Worm (Caenorhabditis elegans) whole organism, young adult: Measurements from ENCODE around the gene ced-9.

Experiments
- B0261.1 ChIP-seq: sonication (generic microtip); optimal IDR thresholded peaks from 2 replicates; lab custom pipeline; 2016; ENCODE audit warnings: mild to moderate bottlenecking, missing genetic modification characterization, moderate library complexity, missing compliant biosample characterization
- D2030.7 ChIP-seq: fragments of 200-800 bp; sonication (Bioruptor generic); IDR thresholded peaks from 2 replicates; pipeline ENCODE4 v1.3.6; 2022; ENCODE audit warnings: missing genetic modification reagents, missing genetic modification characterization, missing compliant biosample characterization
- F33H1.4 ChIP-seq: fragments of 200-800 bp; sonication (Bioruptor generic); IDR thresholded peaks from 2 replicates; pipeline ENCODE4 v1.3.6; 2022; ENCODE audit warnings: missing genetic modification reagents, missing genetic modification characterization, missing compliant biosample characterization
- F49E8.2 ChIP-seq: sonication (generic microtip); optimal IDR thresholded peaks from 3 replicates; lab custom pipeline; 2017; ENCODE audit warnings: missing genetic modification characterization, mild to moderate bottlenecking, missing compliant biosample characterization, antibody characterized with exemption, moderate library complexity; ENCODE audit not compliant: insufficient read depth
- Y79H2A.3 ChIP-seq: fragments of 200-800 bp; sonication (Bioruptor generic); conservative IDR thresholded peaks from 2 replicates; pipeline ENCODE4 v1.3.6; 2022; ENCODE audit warnings: missing genetic modification reagents, missing genetic modification characterization, missing compliant biosample characterization
- atf-7 ChIP-seq: sonication (generic microtip); optimal IDR thresholded peaks from 2 replicates; lab custom pipeline; 2017; ENCODE audit warnings: mild to moderate bottlenecking, missing genetic modification characterization, missing compliant biosample characterization
- attf-3 ChIP-seq: fragments of 200-800 bp; sonication (Bioruptor generic); conservative IDR thresholded peaks from 2 replicates; pipeline ENCODE4 v1.3.6; 2022; ENCODE audit warnings: missing genetic modification reagents, missing genetic modification characterization, missing compliant biosample characterization
- attf-5 ChIP-seq: fragments of 200-800 bp; sonication (Bioruptor generic); optimal IDR thresholded peaks from 2 replicates; lab custom pipeline; 2018; ENCODE audit warnings: mild to moderate bottlenecking, missing genetic modification characterization, missing compliant biosample characterization
- attf-6 ChIP-seq: fragments of 200-800 bp; sonication (Bioruptor generic); IDR thresholded peaks from 2 replicates; pipeline ENCODE4 v1.3.6; 2022; ENCODE audit warnings: missing genetic modification reagents, missing genetic modification characterization, missing compliant biosample characterization
- cebp-1 ChIP-seq, 2 experiments: fragments of 200-800 bp in 1 of 2; sonication (Bioruptor generic) in 1 of 2; sonication (generic microtip) in 1 of 2; IDR thresholded peaks in 1 of 2; optimal IDR thresholded peaks in 1 of 2; 2 replicates each; pipeline versions ENCODE4 v1.3.6 to Lab custom; 2017 to 2022; ENCODE audit warnings: missing compliant biosample characterization in 2 of 2, missing genetic modification characterization in 2 of 2, mild to moderate bottlenecking in 1 of 2, missing genetic modification reagents in 1 of 2, moderate library complexity in 1 of 2
- cebp-2 ChIP-seq: fragments of 200-800 bp; sonication (Bioruptor generic); IDR thresholded peaks from 2 replicates; pipeline ENCODE4 v1.3.6; 2022; ENCODE audit warnings: missing genetic modification characterization, missing compliant biosample characterization
- ceh-27 ChIP-seq: fragments of 200-800 bp; sonication (Bioruptor generic); optimal IDR thresholded peaks from 2 replicates; lab custom pipeline; 2018; ENCODE audit warnings: mild to moderate bottlenecking, missing genetic modification characterization, moderate library complexity, missing compliant biosample characterization
- dpff-1 ChIP-seq: sonication (generic microtip); optimal IDR thresholded peaks from 2 replicates; lab custom pipeline; 2017; ENCODE audit warnings: mild to moderate bottlenecking, missing genetic modification characterization, missing compliant biosample characterization
- dpl-1 ChIP-seq: fragments of 150-350 bp; optimal IDR thresholded peaks from 2 replicates; lab custom pipeline; 2014; ENCODE audit warnings: missing biosample characterization, missing genetic modification reagents, missing genetic modification characterization
- efl-1 ChIP-seq: fragments of 150-350 bp; optimal IDR thresholded peaks from 2 replicates; lab custom pipeline; 2014; ENCODE audit warnings: missing biosample characterization, missing genetic modification reagents, missing genetic modification characterization
- ekl-4 ChIP-seq: fragments of 200-800 bp; sonication (Bioruptor generic); IDR thresholded peaks from 2 replicates; pipeline ENCODE4 v1.3.6; 2022; ENCODE audit warnings: missing genetic modification reagents, missing genetic modification characterization, missing compliant biosample characterization
- hmg-1.2 ChIP-seq: fragments of 200-800 bp; sonication (Bioruptor generic); IDR thresholded peaks from 2 replicates; pipeline ENCODE4 v1.3.6; 2022; ENCODE audit warnings: missing genetic modification reagents, missing genetic modification characterization, missing compliant biosample characterization
- hmg-20 ChIP-seq: fragments of 200-800 bp; sonication (Bioruptor generic); IDR thresholded peaks from 2 replicates; pipeline ENCODE4 v1.3.6; 2022; ENCODE audit warnings: missing genetic modification reagents, missing genetic modification characterization, missing compliant biosample characterization
- let-607 ChIP-seq, 2 experiments: fragments of 200-800 bp in 1 of 2; sonication (Bioruptor generic) in 1 of 2; sonication (generic microtip) in 1 of 2; optimal IDR thresholded peaks; 2 replicates each; lab custom pipeline; 2016 to 2018; ENCODE audit warnings: mild to moderate bottlenecking in 2 of 2, missing compliant biosample characterization in 2 of 2, missing genetic modification characterization in 2 of 2, moderate library complexity in 2 of 2, missing genotype in 1 of 2
- lin-35 ChIP-seq, 3 experiments: fragments of 150-350 bp in 2 of 3; sonication (generic microtip) in 1 of 3; optimal IDR thresholded peaks; 2 replicates each; lab custom pipeline; 2014 to 2018; ENCODE audit warnings: missing biosample characterization in 3 of 3, missing genetic modification characterization in 3 of 3, missing genetic modification reagents in 3 of 3
- lin-40 ChIP-seq: sonication (generic microtip); optimal IDR thresholded peaks from 2 replicates; lab custom pipeline; 2016; ENCODE audit warnings: missing genetic modification characterization, mild to moderate bottlenecking, missing compliant biosample characterization, missing genotype, missing genetic modification reagents
- lin-54 ChIP-seq: fragments of 200-800 bp; sonication (Bioruptor generic); optimal IDR thresholded peaks from 2 replicates; lab custom pipeline; 2018; ENCODE audit warnings: mild to moderate bottlenecking, missing genetic modification characterization, missing compliant biosample characterization
- lsl-1 ChIP-seq: fragments of 200-800 bp; sonication (Bioruptor generic); optimal IDR thresholded peaks from 2 replicates; lab custom pipeline; 2018; ENCODE audit warnings: mild to moderate bottlenecking, missing genetic modification characterization, moderate library complexity, missing compliant biosample characterization
- lsy-27 ChIP-seq: sonication (generic microtip); optimal IDR thresholded peaks from 2 replicates; lab custom pipeline; 2017; ENCODE audit warnings: missing genetic modification characterization, mild to moderate bottlenecking, missing compliant biosample characterization, antibody characterized with exemption, missing genotype, borderline replicate concordance; ENCODE audit not compliant: insufficient read depth
- madf-6 ChIP-seq: fragments of 200-800 bp; sonication (Bioruptor generic); IDR thresholded peaks from 2 replicates; pipeline ENCODE4 v1.3.6; 2022; ENCODE audit warnings: missing genetic modification reagents, missing genetic modification characterization, missing compliant biosample characterization
- mcd-1 ChIP-seq: fragments of 200-800 bp; sonication (Bioruptor generic); IDR thresholded peaks from 2 replicates; pipeline ENCODE4 v1.3.6; 2022; ENCODE audit warnings: missing genetic modification reagents, missing genetic modification characterization, missing compliant biosample characterization
- nfya-2 ChIP-seq: fragments of 200-800 bp; sonication (Bioruptor generic); IDR thresholded peaks from 2 replicates; pipeline ENCODE4 v1.3.6; 2022; ENCODE audit warnings: missing genetic modification reagents, missing genetic modification characterization, missing compliant biosample characterization
- nhr-27 ChIP-seq: fragments of 200-800 bp; sonication (Bioruptor generic); optimal IDR thresholded peaks from 2 replicates; lab custom pipeline; 2018; ENCODE audit warnings: mild to moderate bottlenecking, missing genetic modification characterization, moderate library complexity, missing compliant biosample characterization
- nhr-80 ChIP-seq: sonication (generic microtip); optimal IDR thresholded peaks from 2 replicates; lab custom pipeline; 2016; ENCODE audit warnings: missing genetic modification characterization, missing compliant biosample characterization
- nhr-90 ChIP-seq: sonication (generic microtip); optimal IDR thresholded peaks from 2 replicates; lab custom pipeline; 2016; ENCODE audit warnings: missing genotype, mild to moderate bottlenecking, missing genetic modification characterization, missing compliant biosample characterization
- snpc-1.3 ChIP-seq: sonication (generic microtip); optimal IDR thresholded peaks from 2 replicates; lab custom pipeline; 2017; ENCODE audit warnings: missing genetic modification characterization, mild to moderate bottlenecking, missing compliant biosample characterization, antibody characterized with exemption, moderate library complexity, missing genotype, missing genetic modification reagents; ENCODE audit not compliant: insufficient read depth
- snpc-3.4 ChIP-seq: sonication (generic microtip); optimal IDR thresholded peaks from 2 replicates; lab custom pipeline; 2017; ENCODE audit warnings: missing genetic modification characterization, mild to moderate bottlenecking, missing compliant biosample characterization, antibody characterized with exemption, moderate library complexity, missing genotype, missing genetic modification reagents
- snpc-4 ChIP-seq, 5 experiments: fragments of 150-350 bp in 1 of 5; sonication (generic microtip) in 4 of 5; optimal IDR thresholded peaks; 2 replicates each; lab custom pipeline; 2014 to 2018; ENCODE audit warnings: missing genetic modification characterization in 5 of 5, missing biosample characterization in 3 of 5, antibody characterized with exemption in 2 of 5, mild to moderate bottlenecking in 2 of 5, missing compliant biosample characterization in 2 of 5, missing genotype in 2 of 5, moderate library complexity in 2 of 5, missing genetic modification reagents in 1 of 5
- tbx-9 ChIP-seq: sonication (generic microtip); optimal IDR thresholded peaks from 2 replicates; lab custom pipeline; 2016; ENCODE audit warnings: borderline replicate concordance, missing genetic modification characterization, inconsistent platforms, missing compliant biosample characterization
- tlf-1 ChIP-seq: fragments of 200-800 bp; sonication (Bioruptor generic); optimal IDR thresholded peaks from 2 replicates; lab custom pipeline; 2018; ENCODE audit warnings: mild to moderate bottlenecking, missing genetic modification characterization, missing compliant biosample characterization
- unc-130 ChIP-seq: sonication (generic microtip); optimal IDR thresholded peaks from 2 replicates; lab custom pipeline; 2016; ENCODE audit warnings: missing genetic modification reagents, missing genetic modification characterization, missing compliant biosample characterization

ced-9 gene

DNA sequence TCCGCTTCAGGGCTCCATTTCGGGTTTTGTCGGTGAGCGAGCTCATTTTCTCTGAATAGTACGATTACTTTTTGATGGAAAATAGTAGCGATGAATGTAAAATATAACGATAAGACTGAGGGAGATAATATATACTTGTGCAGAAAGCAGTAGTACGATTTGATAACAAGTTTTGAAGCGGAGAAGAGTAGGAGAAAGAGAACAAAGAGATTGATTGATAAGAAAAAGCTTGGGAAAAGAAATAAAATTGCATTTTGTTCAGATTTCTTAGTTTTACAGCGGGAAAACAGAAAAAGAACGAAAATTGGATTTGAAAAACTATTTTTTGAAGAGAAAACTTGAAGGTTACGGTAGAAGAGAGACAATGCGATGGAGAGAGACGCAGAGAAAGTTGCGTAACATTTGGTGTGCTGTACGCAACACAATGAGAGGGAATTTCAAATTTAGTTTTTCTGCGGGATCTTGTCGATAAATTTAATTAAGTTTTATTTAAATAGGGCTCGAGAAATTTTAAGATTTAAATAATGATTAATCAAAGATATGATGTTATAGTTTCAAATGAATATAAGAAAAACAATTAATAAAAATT, 22.7 kb downstream of the ced-9 start, which contains the start of gene umps-1:
Gene umps-1 (minus strand): TSS at position 51 of the 589 bp plus-strand sequence.
- TF ChIP-seq nhr-27 (tag; lab: Kevin White, UChicago) = no peak
- TF ChIP-seq attf-6 (GFP tag; lab: Robert Waterston, UW) = no peak
- peak; percentile 47 for TF ChIP-seq F49E8.2 (tag; lab: Kevin White, UChicago)
- TF ChIP-seq madf-6 = peak; percentile 65
- 0 out of 2 replicates have a peak, but pooled peaks have one; percentile 28 for TF ChIP-seq D2030.7 (GFP tag; lab: Robert Waterston, UW)
- TF ChIP-seq cebp-1 (GFP tag; IDR thresholded peaks at IDR 0.05; lab: Robert Waterston, UW) = no peak
- TF ChIP-seq cebp-1 (tag; optimal IDR thresholded peaks at IDR 0.05; lab: Kevin White, UChicago) = peak; percentile 76
- peak; percentile 83 for TF ChIP-seq efl-1 (GFP tag; lab: Kevin White, UChicago)
- no peak for TF ChIP-seq snpc-4 (GFP tag; optimal IDR thresholded peaks at IDR 0.05; lab: Kevin White, UChicago)
- TF ChIP-seq snpc-4 (tag; optimal IDR thresholded peaks at IDR 0.05; lab: Kevin White, UChicago) = peak in 1 of 4 experiments; percentile 28
- TF ChIP-seq attf-3 (GFP tag; lab: Robert Waterston, UW) = no peak
- TF ChIP-seq unc-130 (GFP tag; lab: Kevin White, UChicago) = no peak
- peak; percentile 35 for TF ChIP-seq snpc-1.3 (tag; lab: Kevin White, UChicago)
- TF ChIP-seq let-607 (tag; optimal IDR thresholded peaks at IDR 0.05; lab: Kevin White, UChicago) = peak in 1 of 2 experiments; percentile 18
- peak; percentile 77 for TF ChIP-seq lsl-1
- TF ChIP-seq tlf-1 (GFP tag; lab: Kevin White, UChicago) = peak; percentile 23
- TF ChIP-seq lsy-27 (tag; lab: Kevin White, UChicago) = no peak
- TF ChIP-seq ekl-4 (GFP tag; lab: Robert Waterston, UW) = 0 out of 2 replicates have a peak, but pooled peaks have one; percentile 29
- no peak for TF ChIP-seq nfya-2 (GFP tag; lab: Robert Waterston, UW)
- peak; percentile 99 for TF ChIP-seq hmg-1.2 (GFP tag; lab: Robert Waterston, UW)
- no peak for TF ChIP-seq snpc-3.4 (tag; lab: Kevin White, UChicago)
- TF ChIP-seq mcd-1 (GFP tag; lab: Robert Waterston, UW) = peak; percentile 70
- peak; percentile 38 for TF ChIP-seq ceh-27 (GFP tag; lab: Kevin White, UChicago)
- peak; percentile 46; the same call in 1 of the 2 replicates for TF ChIP-seq F33H1.4 (GFP tag; lab: Robert Waterston, UW)
- peak in 2 of 3 experiments; percentile 10 to 93 for TF ChIP-seq lin-35 (GFP tag; optimal IDR thresholded peaks at IDR 0.05; lab: Kevin White, UChicago)
- peak; percentile 70 for TF ChIP-seq dpl-1 (GFP tag; lab: Kevin White, UChicago)
- TF ChIP-seq lin-40 (tag; lab: Kevin White, UChicago) = peak; percentile 38
- TF ChIP-seq cebp-2 (GFP tag; lab: Robert Waterston, UW) = no peak
- TF ChIP-seq attf-5 (GFP tag; lab: Kevin White, UChicago) = peak; percentile 24
- peak; percentile 95 for TF ChIP-seq lin-54 (GFP tag; lab: Kevin White, UChicago)
- TF ChIP-seq, all 124 proteins: peak for 20

DNA sequence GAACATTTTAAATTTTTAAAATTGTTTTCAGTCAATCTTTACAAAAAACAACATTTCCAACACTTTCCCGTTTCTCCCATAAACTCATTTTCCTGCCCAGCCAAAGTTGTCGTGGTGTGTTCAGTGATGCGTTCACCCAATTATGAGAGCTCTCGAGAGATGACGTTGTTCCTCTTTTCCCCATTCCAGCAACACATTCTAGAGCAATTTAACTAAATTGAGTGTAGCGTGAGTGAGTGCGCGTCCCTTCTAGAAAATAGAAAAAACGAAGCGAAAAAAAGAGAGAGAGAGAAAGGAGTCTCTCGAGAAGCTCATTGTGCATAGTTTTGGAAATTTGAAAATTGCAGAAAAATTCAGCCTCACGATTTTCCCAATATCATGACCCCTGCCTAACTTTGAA, 23.8 kb downstream of the ced-9 start:
- TF ChIP-seq ceh-27 (GFP tag; lab: Kevin White, UChicago) (peak; percentile 35), Y79H2A.3 (GFP tag; lab: Robert Waterston, UW) (no peak)

DNA sequence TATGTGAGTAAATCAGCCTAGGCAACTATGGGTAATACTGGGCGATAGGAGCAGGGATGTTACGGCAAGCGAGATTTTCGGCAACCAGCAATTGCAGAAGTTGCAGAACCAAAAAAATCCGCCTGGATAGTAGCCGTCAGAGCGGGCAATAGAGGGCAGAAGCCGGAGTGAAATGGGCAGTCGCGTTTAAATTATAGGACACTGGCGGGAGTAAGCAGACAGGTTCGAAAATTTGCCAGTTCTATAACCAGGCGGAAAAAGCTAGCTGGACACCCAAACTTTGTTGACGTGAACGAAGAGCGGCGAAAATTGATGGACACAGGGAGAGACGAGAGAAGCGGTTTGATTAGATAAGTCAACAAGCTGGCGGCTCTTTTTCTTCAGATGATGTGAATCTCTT, 24.9 kb downstream of the ced-9 start:
- no peak for TF ChIP-seq mcd-1 (GFP tag; lab: Robert Waterston, UW)
- no peak for TF ChIP-seq tbx-9
- no peak for TF ChIP-seq atf-7 (tag; lab: Kevin White, UChicago)
- TF ChIP-seq B0261.1 (tag; lab: Kevin White, UChicago) = no peak
- no peak for TF ChIP-seq nhr-80 (tag; lab: Kevin White, UChicago)
- no peak for TF ChIP-seq hmg-20
- TF ChIP-seq nhr-90 = no peak
- no peak for TF ChIP-seq dpff-1
